Worm (Caenorhabditis elegans): ENCODE measurements around the gene sqv-2.

The sqv-2 gene

DNA sequence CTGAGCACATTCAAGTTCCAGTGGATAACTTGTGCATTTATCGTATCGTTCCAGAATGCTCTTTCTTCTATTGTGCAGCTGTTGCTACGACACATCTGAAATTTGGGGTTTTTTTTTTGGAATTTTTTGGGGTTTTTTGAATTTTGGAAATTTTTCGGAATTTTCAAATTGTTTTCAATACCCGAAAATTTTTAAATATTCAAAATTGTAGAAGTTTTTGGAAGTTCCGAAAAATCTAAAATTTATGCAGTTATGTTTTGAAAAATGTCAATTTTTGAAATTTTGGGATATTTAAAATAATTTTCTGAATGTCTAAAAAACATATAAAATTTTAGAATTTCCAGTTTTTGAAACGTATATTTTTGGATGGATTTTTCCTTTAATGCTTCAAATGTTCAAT, 22.4 kb downstream of the sqv-2 start, which contains the start of gene Y110A2AL.10:
Gene Y110A2AL.10, minus strand, starts transcription at position 101 of the 400 bp plus-strand sequence.
- TF ChIP-seq bed-3 (GFP tag; optimal IDR thresholded peaks at IDR 0.05) (no peak), sem-2 (GFP tag; optimal IDR thresholded peaks at IDR 0.05) (no peak), unc-120 (tag; optimal IDR thresholded peaks at IDR 0.05; ENCODE audit: poor library complexity, severe bottlenecking) (no peak), ces-1 (GFP tag; optimal IDR thresholded peaks at IDR 0.05) (no peak), sptf-1 (tag; optimal IDR thresholded peaks at IDR 0.05) (no peak), tbx-8 (GFP tag; optimal IDR thresholded peaks at IDR 0.05) (no peak), nhr-237 (tag; optimal IDR thresholded peaks at IDR 0.05) (no peak), elt-1 (tag; optimal IDR thresholded peaks at IDR 0.05; ENCODE audit: borderline replicate concordance, insufficient read depth) (no peak)

DNA sequence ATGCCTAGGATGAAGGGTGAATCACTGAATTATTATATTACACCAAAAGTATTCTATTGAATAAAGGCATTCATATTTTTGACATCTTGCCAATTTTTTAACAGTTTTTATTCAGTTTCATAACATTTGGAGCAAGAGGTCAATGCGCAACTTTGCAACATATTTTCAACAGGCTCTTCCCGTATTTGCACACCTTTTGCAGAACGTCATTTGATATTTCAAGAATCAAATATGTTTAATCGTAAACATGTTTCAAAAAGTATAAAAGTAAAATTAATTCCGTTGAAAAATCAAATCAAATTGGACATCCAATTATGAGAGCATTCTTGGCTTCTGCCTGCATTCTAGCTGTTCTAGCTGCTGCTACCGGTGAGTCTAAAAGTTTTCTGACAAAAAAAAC, 26.5 kb downstream of the sqv-2 start, which contains the start of gene Y110A2AL.2:
Gene Y110A2AL.2, plus strand, starts transcription at position 301 of the 400 bp plus-strand sequence.
- TF ChIP-seq pha-4 (tag; optimal IDR thresholded peaks at IDR 0.05) (no peak), sptf-1 (tag; optimal IDR thresholded peaks at IDR 0.05) (no peak), drap-1 (GFP tag; optimal IDR thresholded peaks at IDR 0.05) (no peak), M03D4.4 (tag; optimal IDR thresholded peaks at IDR 0.05) (no peak), zip-8 (tag; optimal IDR thresholded peaks at IDR 0.05) (no peak), ceh-83 (GFP tag; optimal IDR thresholded peaks at IDR 0.05) (no peak), ztf-11 (tag; optimal IDR thresholded peaks at IDR 0.05) (no peak), tbx-8 (GFP tag; optimal IDR thresholded peaks at IDR 0.05) (no peak), sem-2 (GFP tag; optimal IDR thresholded peaks at IDR 0.05) (no peak), unc-39 (tag; optimal IDR thresholded peaks at IDR 0.05) (no peak), snpc-4 (tag; optimal IDR thresholded peaks at IDR 0.05) (no peak), mep-1 (tag; optimal IDR thresholded peaks at IDR 0.05) (no peak), lin-13 (tag; optimal IDR thresholded peaks at IDR 0.05) (no peak), lsy-2 (tag; optimal IDR thresholded peaks at IDR 0.05) (no peak), hlh-1 (tag; optimal IDR thresholded peaks at IDR 0.05) (no peak), ceh-39 (tag; optimal IDR thresholded peaks at IDR 0.05) (no peak), elt-3 (tag; optimal IDR thresholded peaks at IDR 0.05) (no peak), bed-3 (GFP tag; optimal IDR thresholded peaks at IDR 0.05) (no peak), unc-120 (tag; optimal IDR thresholded peaks at IDR 0.05; ENCODE audit: poor library complexity, severe bottlenecking) (no peak)

DNA sequence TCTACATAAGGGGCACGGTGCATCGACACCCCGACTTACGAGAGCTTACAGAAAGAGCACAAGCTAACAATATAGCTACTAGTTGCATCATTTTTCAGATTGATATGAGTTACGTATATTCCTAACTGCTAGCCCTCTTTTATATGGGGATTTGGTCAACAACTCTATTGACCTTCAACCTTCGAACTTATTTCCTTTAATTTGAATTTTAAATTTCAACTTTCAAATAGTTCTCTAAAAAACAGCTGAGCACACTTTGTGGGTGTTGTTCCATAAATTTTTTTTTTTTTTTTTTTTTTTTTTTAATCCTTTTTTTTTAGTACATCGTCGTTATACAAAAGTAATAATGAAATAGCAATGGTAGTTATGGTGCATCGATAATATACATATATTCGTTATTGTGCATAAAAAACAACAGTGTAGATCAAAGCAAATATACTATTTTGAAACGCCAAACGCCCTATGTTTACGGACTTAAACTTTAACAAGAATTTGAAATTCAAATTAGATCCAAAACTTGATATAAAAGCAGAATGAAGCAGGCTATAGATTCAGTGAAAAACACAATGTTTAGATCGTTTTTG, 27.6 kb downstream of the sqv-2 start, which contains the start of the genes Y110A2AL.9 and Y110A2AL.3:
Gene Y110A2AL.9, minus strand, starts transcription at position 101 of the 584 bp plus-strand sequence.
Gene Y110A2AL.3, plus strand, starts transcription at position 534 of the 584 bp plus-strand sequence.
- TF ChIP-seq ham-2 (GFP tag; optimal IDR thresholded peaks at IDR 0.05) (no peak), M03D4.4 (tag; optimal IDR thresholded peaks at IDR 0.05) (no peak)

DNA sequence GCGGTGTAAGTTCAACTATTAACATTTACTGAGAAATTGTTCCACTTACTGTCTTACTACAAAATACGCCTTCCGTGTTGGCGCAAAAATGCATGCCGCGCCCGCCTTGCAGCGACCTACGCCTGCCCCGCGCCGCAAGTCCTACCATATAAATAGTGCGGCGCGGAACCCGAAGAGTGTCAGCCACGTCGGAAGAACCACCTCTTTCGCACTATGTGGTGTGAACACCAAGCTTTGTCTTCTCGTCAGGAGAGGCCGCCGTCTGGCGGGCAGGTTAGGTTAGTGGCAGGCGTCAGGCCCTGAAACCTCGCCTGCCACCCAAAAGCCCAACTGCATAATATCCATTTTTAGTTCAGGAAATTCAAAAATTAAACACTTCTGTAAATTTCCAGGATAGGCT, 28.8 kb downstream of the sqv-2 start:
- TF ChIP-seq blmp-1 (tag; optimal IDR thresholded peaks at IDR 0.05): no peak
- TF ChIP-seq mep-1 (tag; optimal IDR thresholded peaks at IDR 0.05): no peak
- no peak for TF ChIP-seq ceh-39 (tag; optimal IDR thresholded peaks at IDR 0.05)

DNA sequence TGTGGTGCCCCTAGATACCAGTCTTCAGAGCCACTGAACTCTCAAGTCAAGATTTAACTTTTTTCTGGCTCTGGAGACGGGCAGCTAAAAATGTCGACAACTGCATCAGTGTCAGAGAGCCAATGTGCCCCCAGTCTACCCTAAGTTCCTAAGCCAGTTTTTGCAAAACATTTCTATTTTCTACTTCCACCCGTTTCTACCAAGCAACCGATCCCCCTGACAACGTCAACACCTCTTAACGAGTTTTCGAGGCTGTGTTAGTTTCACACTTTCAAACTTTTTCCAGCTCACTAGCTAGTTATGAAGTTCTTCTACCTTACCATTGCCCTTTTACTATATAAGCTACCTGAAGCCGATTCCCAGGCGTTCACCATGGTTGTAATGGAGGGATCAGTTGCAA, 30.0 kb downstream of the sqv-2 start, which contains the start of gene Y110A2AL.5:
Gene Y110A2AL.5, plus strand, starts transcription at position 301 of the 400 bp plus-strand sequence.
- TF ChIP-seq cnd-1 (tag; optimal IDR thresholded peaks at IDR 0.05) (no peak), blmp-1 (tag; optimal IDR thresholded peaks at IDR 0.05) (no peak), unc-120 (tag; optimal IDR thresholded peaks at IDR 0.05; ENCODE audit: poor library complexity, severe bottlenecking) (no peak), ceh-83 (GFP tag; optimal IDR thresholded peaks at IDR 0.05) (no peak), elt-3 (tag; optimal IDR thresholded peaks at IDR 0.05) (no peak)

DNA sequence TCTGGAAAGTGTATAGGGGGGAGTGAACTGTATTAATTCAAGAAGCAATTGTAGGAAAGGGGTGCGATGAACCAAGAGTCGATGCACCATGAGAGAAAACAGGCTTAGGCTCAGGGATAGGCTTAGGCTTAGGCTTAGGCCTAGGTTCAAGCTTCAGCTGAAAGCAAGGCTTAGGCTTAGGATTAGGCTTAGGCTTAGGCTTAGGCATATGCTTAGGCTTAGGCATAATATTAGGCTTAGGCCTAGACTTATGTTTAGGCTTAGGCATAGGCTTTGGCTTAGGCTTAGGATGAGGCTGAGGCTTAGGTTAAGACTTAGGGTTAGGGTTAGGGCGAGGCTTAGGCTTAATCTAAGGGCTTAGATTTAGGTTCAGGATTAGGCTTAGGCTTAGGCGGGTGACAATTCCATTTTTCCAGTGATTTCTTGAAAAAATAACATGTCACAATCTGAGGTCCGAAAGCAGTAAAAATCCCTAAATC, 31.6 kb downstream of the sqv-2 start:
- peak; percentile 23 for TF ChIP-seq ham-2 (GFP tag; optimal IDR thresholded peaks at IDR 0.05)
- TF ChIP-seq pha-4 (tag; optimal IDR thresholded peaks at IDR 0.05): no peak
- TF ChIP-seq mab-5 (tag; optimal IDR thresholded peaks at IDR 0.05): no peak
- no peak for TF ChIP-seq nhr-28 (tag; optimal IDR thresholded peaks at IDR 0.05)
